Fruit fly (Drosophila melanogaster) S2 (cell line): ENCODE data around the gene CG14109.

Source experiments
- CG8478 ChIP-seq: fragments of >200 bp; optimal IDR thresholded peaks from 2 replicates; lab custom pipeline; 2018
- CTCF ChIP-seq, 2 experiments: fragments of >200 bp; optimal IDR thresholded peaks; 2 replicates each; lab custom pipeline; 2018

Gene CG14109

DNA sequence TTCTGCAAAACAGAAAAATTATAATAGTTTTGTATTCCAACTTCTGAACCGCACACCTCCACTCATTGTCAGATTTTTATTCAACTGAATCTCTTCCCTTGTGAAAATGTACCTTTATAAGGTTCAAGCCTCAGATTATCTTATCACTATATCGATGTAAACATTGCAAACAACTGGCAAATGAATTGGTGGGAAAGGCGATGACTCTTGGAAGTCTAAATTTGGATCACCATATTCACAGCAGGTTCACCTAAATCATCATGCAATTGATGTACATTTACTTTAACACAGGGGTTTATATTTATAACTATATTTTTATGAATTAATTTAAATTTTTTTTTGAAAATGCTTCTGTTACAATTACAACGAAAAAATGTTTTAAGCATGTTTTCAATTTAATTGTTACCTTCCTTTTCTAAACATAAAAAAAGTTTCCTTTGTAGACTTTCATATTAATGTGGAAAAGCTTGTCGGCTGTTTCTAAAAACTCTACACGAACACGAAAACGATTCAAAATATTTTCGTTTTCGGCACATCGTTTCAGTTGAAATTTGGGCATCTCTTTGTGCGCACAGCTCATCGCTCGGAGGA is at the start of gene CG14109, which contains the start of gene CG10140:
Gene CG14109, plus strand, starts transcription at position 541 of the 591 bp plus-strand sequence.
Gene CG10140, minus strand, starts transcription at position 101 of the 591 bp plus-strand sequence.
- TF ChIP-seq CG8478 (no peak), CTCF (optimal IDR thresholded peaks at IDR 0.05; lab: Kevin White, UChicago) (no peak)

DNA sequence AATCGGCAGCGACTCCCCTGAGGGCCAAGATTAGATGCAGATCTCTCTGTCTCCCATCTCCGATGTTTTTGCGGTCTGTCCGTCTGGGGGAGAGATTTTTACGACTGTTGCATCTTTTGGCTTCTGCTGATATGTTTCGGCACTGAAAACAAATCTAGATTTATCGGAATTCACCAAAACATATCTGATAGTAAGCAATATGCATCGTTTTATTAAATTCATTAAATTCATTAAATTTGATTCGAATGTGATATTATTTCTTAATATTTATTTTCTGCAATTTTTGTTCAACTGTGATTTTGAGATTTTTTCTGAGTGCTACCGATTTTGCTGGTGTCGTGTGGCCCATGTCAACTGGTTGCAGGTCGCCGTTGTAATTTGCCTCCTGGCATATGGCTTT is 47.2 kb upstream of the CG14109 start:
- TF ChIP-seq CG8478 = no peak
- no peak for TF ChIP-seq CTCF (optimal IDR thresholded peaks at IDR 0.05; lab: Kevin White, UChicago)

DNA sequence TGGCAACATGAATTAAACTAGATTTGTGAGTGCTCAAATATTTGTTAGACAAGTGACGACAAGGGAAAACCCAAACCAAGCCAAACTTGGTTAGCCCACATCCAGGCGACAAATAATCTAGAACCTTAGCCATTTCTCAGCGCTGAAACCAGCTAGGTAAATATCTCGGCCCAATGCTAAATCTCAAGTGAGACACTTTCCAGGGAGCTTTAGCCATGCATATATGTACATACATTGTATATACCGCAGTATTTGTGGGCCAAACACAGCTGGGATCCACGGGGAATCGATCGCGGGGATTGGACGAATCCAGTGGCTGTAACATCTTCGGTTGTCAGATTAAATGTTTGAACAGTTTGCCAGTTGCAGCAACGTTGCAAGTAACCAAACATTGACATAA is 43.1 kb upstream of the CG14109 start:
- TF ChIP-seq CG8478 (no peak), CTCF (optimal IDR thresholded peaks at IDR 0.05; lab: Kevin White, UChicago) (no peak)

DNA sequence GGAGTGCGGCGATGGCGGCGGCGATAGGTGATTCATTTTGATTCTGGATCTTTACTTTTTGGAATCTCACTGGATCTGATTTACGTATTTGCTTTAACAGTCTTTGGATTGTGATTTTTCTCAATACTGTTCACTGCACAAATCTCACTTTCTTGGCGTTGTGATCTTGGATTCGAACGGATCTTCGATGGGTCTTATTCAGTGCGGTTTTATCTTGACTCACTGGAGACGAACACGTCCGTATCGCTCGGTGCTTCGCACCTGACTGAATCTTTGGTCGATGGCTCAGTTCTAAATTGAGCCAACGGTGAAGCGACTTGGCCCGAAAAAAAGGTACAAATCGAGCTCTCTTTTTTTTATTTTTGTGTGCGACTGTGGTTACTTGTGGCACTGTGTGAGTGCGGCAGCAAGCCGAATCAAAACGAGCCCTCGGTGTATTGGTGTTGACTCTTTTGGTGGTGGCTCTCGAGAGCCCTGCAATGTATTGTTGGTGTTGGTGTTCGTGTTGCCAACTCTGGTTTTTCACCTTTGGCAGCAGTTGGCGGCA is 39.8 kb upstream of the CG14109 start, which contains the start of gene sens:
Gene sens, minus strand, starts transcription at position 254 of the 547 bp plus-strand sequence.
- no peak for TF ChIP-seq CTCF (optimal IDR thresholded peaks at IDR 0.05; lab: Kevin White, UChicago)
- no peak for TF ChIP-seq CG8478

DNA sequence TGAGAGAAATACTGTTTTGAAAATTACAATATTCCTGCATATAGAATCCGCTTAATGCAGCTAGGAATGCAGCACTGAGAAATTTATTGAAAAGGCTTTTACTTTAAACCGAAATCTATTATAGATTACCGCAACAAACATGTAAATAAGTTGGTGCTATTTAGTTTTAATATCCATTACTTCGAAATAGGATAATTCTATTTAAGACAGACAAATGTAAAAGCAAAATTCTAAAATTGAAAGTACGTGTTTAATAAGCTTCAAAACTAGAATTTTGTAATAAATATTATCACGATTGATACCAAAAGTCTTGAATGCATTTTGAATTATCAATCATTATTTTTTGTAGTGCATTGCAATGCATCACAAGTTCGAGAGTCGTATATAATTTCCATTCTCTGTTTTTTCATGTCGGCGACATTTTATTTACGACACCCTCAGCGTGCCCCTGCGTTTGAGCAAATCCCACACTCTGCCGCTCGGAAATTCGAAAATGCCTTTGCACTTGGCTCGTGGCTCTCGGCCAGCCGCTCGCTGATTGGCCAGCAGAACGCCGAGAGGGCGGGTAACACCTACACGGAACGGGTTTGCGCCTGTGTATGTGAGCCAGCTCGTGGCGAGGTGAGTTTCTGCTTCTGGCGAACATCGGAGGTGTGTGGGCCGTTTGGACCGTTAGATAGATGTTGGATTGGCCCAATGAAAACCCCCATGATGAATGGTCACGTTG is 37.4 kb upstream of the CG14109 start:
- TF ChIP-seq CTCF (optimal IDR thresholded peaks at IDR 0.05; lab: Kevin White, UChicago) (no peak), CG8478 (no peak)

DNA sequence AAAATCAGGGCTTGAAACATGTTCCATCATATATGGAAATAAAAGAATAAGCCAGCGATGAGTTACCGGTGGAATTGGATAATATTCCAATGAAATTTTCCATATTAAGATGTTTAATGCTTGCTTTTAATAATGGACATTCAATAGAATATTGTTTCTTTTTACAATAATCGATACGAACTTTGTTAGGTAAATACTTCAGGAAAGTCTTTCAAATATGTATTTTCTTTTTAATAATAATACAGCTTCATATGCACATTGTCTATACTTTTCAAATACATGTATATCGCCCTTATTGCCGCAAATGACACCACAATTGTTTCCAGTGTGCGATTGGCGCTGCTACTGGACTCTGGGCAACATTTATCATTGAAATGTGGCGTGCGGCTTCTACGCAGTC is 33.8 kb upstream of the CG14109 start:
- TF ChIP-seq CG8478 (no peak), CTCF (optimal IDR thresholded peaks at IDR 0.05; lab: Kevin White, UChicago) (no peak)

DNA sequence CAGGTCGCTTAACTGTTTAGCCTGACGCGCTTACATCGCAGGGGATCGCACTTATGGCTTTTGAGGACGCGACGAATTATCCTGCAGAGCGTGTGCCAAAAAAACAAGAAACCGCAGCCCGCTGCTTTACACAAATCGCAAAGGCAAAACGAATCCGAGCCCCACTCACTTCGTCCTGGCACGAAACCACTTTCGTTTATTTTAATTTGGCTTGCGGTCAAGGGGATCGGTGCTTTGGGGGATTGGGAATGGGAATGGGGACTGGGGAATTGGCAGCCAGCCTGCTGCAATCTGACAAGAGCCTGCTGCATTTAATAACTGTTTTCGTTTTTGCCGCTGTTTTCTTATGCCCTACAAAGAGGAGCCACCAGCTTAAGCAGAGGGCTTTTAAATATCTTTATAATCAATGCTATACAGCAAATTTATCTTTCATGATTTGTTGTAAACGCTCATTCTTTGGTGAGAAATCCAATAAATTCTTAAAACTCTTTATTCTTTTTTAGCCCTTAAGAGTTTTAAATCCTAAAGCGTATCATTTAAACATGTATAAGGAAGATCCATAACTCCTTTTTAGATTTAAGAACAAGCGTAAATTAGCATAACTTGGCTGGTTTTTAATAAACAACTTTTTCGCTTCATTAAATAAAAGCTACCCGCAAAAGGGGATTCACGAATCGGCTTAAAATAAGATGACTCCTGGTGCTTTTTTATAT is 30.7 kb upstream of the CG14109 start:
- TF ChIP-seq CG8478 = no peak
- TF ChIP-seq CTCF (optimal IDR thresholded peaks at IDR 0.05; lab: Kevin White, UChicago) = no peak

DNA sequence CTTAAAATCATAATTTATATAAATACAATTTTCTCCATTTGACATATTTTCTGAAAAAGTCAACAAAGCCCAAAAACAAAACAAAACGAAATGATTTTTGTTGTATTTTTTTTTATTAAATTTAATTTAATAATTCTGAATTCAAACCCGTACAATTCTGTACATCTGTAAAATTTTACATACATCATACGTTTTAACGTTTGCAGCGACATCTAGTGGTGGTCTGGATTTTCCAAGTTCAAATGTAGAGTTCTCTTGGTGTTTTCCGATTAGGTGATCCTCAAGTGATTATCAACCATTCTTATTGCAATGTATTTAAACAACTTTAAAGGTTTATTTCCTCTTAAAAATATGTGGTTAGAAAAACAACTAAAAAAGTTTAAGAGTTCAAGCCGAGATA is 29.7 kb upstream of the CG14109 start:
- TF ChIP-seq CTCF (optimal IDR thresholded peaks at IDR 0.05; lab: Kevin White, UChicago) = peak; percentile 81 to 96
- TF ChIP-seq CG8478 = no peak

DNA sequence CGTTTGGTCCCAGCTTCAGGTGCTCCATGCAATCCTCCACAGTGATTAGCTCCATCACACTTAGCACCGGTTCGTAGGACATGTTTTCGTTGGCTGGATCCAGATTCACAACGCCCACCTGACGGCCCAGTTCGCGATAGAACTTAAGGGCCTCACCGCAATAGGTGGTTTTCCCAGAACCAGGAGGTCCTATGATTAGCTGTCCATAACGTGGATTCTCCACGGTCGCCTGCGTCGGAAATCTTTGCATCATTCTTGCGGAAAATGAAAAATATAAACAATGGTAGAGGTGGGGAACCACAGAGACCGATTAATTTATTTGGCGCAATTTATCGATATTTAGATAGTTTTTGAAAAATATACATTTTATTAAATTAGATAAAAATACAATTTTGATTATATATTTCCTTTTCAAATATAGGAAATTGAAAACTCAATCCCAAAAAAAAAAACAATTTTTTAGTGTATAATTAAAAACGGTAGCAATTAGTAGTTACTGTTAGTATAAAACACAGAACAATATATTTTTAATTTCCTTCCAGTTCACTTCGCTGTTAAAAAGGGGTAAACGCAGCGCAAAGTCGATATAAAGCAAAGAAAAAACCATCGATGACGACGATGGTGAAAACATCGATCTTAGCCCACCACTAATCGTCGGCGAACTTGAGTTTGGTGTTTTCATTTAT is 28.4 kb upstream of the CG14109 start, which contains the start of the genes CG10222 and flr:
Gene CG10222, minus strand, starts transcription at position 254 of the 686 bp plus-strand sequence.
Gene flr, plus strand, starts transcription at position 644 of the 686 bp plus-strand sequence.
- no peak for TF ChIP-seq CG8478
- TF ChIP-seq CTCF (optimal IDR thresholded peaks at IDR 0.05; lab: Kevin White, UChicago) = no peak

DNA sequence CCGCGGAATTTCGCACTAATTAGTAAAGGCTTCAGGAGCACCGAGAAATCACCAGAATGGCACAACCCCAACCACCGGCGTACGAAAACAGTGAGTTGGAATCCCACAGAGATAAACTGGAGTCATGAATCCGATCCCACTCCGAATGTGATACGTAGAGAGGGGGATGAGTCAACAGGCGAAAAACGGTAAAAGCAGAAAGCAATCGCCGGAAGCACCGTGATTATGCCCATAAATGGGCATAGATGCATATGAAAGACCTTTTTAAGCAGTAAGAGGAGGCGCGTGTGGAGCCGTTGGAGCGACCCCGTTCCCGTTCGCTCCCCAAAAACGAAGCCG is 27.9 kb upstream of the CG14109 start:
- TF ChIP-seq CTCF (optimal IDR thresholded peaks at IDR 0.05; lab: Kevin White, UChicago) = no peak
- TF ChIP-seq CG8478 = no peak

DNA sequence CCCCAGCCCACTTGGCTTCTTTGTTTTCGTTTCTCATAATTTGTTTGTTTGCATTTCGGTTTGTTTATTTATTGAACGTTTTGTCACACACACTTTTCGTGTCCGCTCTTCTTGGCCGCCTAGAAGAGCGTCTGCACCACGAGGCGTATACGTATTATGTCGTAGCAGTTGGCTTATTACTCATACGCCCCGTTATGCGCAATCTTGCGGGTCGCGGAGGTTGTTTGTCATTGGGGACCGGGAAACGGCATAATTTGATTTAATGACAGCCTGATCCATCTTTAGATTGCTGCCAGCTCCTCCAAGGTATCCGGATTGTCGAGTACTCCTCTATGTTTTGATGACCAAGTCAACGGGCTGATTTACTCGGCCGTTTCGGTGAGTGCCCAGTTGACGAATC is 20.5 kb upstream of the CG14109 start:
- TF ChIP-seq CTCF (optimal IDR thresholded peaks at IDR 0.05; lab: Kevin White, UChicago) (no peak), CG8478 (no peak)

DNA sequence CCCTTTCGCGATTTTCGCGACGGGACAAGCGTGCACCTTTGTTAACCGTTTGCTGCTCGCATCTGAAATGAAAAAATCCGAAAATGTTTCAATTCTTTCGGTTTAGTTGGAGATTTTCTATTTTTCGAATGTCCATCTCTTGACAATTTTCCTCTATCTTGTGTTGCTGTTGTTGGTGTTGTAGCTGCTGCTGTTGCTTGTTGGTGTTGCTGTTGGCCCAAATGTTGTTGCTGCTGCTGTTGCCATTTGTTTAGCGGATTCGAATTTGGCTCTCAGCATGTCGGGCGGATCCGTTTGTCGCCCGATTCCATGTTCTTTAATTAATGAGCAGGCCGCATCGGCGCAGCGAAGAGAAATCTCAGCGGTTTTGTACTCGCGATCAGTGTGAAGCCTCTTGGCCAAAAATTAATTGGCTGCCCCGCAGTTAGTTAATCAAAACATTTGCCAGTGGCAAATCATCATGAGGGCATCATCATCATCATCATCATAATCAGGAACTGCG is 18.4 kb upstream of the CG14109 start, which contains the start of gene CG32121:
Gene CG32121, minus strand, starts transcription at position 51 of the 502 bp plus-strand sequence.
- TF ChIP-seq CG8478 = no peak
- TF ChIP-seq CTCF (optimal IDR thresholded peaks at IDR 0.05; lab: Kevin White, UChicago) = no peak

DNA sequence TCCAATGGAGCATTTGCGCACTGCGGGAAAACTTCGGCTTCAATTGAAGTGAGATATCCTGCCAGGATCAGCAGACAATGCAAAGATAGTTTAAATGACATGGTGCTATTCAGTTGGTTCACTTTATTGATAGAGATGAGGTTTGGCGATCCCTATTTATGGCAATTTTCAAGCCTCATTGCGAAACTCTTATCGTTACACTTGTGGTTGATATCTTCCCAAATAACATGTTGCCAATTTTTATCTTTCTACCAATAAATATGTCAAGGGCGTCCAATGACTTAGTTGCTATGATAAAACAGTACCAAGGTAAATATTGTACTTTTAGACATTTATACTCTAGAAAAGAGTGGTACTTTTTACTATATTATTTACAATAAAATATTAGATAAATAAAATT is 16.6 kb upstream of the CG14109 start, which contains the start of gene CG33263:
Gene CG33263, minus strand, starts transcription at position 101 of the 400 bp plus-strand sequence.
- TF ChIP-seq CTCF (optimal IDR thresholded peaks at IDR 0.05; lab: Kevin White, UChicago) = no peak
- TF ChIP-seq CG8478 = no peak

DNA sequence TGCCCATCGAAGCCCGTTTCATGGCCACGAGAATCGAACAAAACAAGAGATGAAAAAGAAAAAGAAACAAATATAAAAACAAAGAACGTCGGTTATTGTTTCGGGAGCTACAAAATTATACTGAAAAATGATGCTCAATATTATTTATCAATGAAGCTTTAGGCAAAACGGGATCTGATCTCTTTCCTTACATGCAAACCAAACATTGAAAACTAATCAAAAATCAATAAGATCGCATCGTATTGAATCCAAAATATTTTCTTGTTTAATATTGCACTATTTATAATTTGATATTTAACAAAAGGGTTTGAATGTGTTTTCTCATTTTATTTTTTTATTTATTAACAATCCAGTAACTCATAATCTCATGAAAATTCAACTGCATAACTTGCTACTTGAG is 15.1 kb upstream of the CG14109 start, which contains the start of gene CG14106:
Gene CG14106, minus strand, starts transcription at position 101 of the 400 bp plus-strand sequence.
- TF ChIP-seq CG8478 = no peak
- TF ChIP-seq CTCF (optimal IDR thresholded peaks at IDR 0.05; lab: Kevin White, UChicago) = no peak
